Fruit fly (Drosophila melanogaster) whole organism, wandering third instar larva: ENCODE measurements around the gene CG11241.

Experiments used
- Abd-B ChIP-seq: fragments of >200 bp; optimal IDR thresholded peaks from 2 replicates; lab custom pipeline; 2017; ENCODE audit warnings: missing biosample characterization, missing genetic modification characterization
- CG32264 ChIP-seq: fragments of 200-800 bp; sonication (Bioruptor generic); optimal IDR thresholded peaks from 2 replicates; lab custom pipeline; 2016; ENCODE audit warnings: missing biosample characterization, missing genetic modification characterization
- CG9705 ChIP-seq: fragments of 200-800 bp; sonication (Bioruptor generic); optimal IDR thresholded peaks from 2 replicates; lab custom pipeline; 2018; ENCODE audit warnings: missing biosample characterization, mild to moderate bottlenecking, missing genetic modification characterization
- CrebA ChIP-seq: fragments of 200-800 bp; sonication (Bioruptor generic); optimal IDR thresholded peaks from 2 replicates; lab custom pipeline; 2016; ENCODE audit warnings: missing biosample characterization, mild to moderate bottlenecking, missing genetic modification characterization, borderline replicate concordance
- Dfd ChIP-seq: fragments of >200 bp; optimal IDR thresholded peaks from 2 replicates; lab custom pipeline; 2017; ENCODE audit warnings: missing biosample characterization, missing genetic modification characterization
- Dif ChIP-seq: fragments of 200-275, 200-300 bp; sonication (Bioruptor generic); optimal IDR thresholded peaks from 2 replicates; lab custom pipeline; 2018; ENCODE audit warnings: missing biosample characterization, missing genetic modification characterization; ENCODE audit not compliant: partially characterized antibody
- GATAd ChIP-seq: sonication (Bioruptor generic); optimal IDR thresholded peaks from 2 replicates; lab custom pipeline; 2016; ENCODE audit warnings: missing biosample characterization, missing genetic modification characterization
- HLH106 ChIP-seq: fragments of 200-800 bp; optimal IDR thresholded peaks from 3 replicates; lab custom pipeline; 2019; ENCODE audit warnings: missing biosample characterization, mild to moderate bottlenecking, missing genetic modification characterization, moderate library complexity
- Hnf4 ChIP-seq: fragments of 200-800 bp; sonication (Bioruptor generic); optimal IDR thresholded peaks from 2 replicates; lab custom pipeline; 2016; ENCODE audit warnings: missing biosample characterization, mild to moderate bottlenecking, missing genetic modification characterization
- Hr78 ChIP-seq: fragments of >200 bp; optimal IDR thresholded peaks from 2 replicates; lab custom pipeline; 2017; ENCODE audit warnings: missing biosample characterization, missing genetic modification characterization
- Hr83 ChIP-seq: fragments of 200-300 bp; sonication (Bioruptor generic); optimal IDR thresholded peaks from 2 replicates; lab custom pipeline; 2016; ENCODE audit warnings: missing biosample characterization, mild to moderate bottlenecking, missing genetic modification characterization, moderate library complexity; ENCODE audit not compliant: poor library complexity, severe bottlenecking
- Jra ChIP-seq: sonication (Bioruptor generic); optimal IDR thresholded peaks from 2 replicates; lab custom pipeline; 2016; ENCODE audit warnings: missing biosample characterization, missing genetic modification characterization
- Mio ChIP-seq: sonication (Bioruptor generic); optimal IDR thresholded peaks from 2 replicates; lab custom pipeline; 2016; ENCODE audit warnings: missing biosample characterization, missing genetic modification characterization
- Myc ChIP-seq: fragments of >200 bp; optimal IDR thresholded peaks from 2 replicates; lab custom pipeline; 2017
- N ChIP-seq: fragments of >200 bp; optimal IDR thresholded peaks from 2 replicates; lab custom pipeline; 2018; ENCODE audit warnings: missing biosample characterization, missing external identifiers, missing genetic modification characterization
- OdsH ChIP-seq: fragments of 200-800 bp; sonication (Bioruptor generic); optimal IDR thresholded peaks from 2 replicates; lab custom pipeline; 2016; ENCODE audit warnings: missing biosample characterization, mild to moderate bottlenecking, missing genetic modification characterization
- Rel ChIP-seq, 2 experiments: fragments of 200-800 bp; sonication (Bioruptor generic) in 1 of 2; optimal IDR thresholded peaks; 2 replicates in 1 of 2; 3 replicates in 1 of 2; lab custom pipeline; 2016 to 2019; ENCODE audit warnings: mild to moderate bottlenecking in 2 of 2, missing biosample characterization in 2 of 2, missing genetic modification characterization in 2 of 2, moderate library complexity in 1 of 2
- Sp1 ChIP-seq: fragments of 200-800 bp; sonication (Bioruptor generic); optimal IDR thresholded peaks from 3 replicates; lab custom pipeline; 2019; ENCODE audit warnings: missing biosample characterization, mild to moderate bottlenecking, missing genetic modification characterization, moderate library complexity
- Vsx2 ChIP-seq: fragments of 200-300, 225-300 bp; sonication (Bioruptor generic); optimal IDR thresholded peaks from 2 replicates; lab custom pipeline; 2018; ENCODE audit warnings: missing biosample characterization, missing genetic modification characterization; ENCODE audit not compliant: partially characterized antibody
- br ChIP-seq: fragments of 200-800 bp; sonication (Bioruptor generic); optimal IDR thresholded peaks from 2 replicates; lab custom pipeline; 2016; ENCODE audit warnings: missing biosample characterization, missing genetic modification characterization
- brk ChIP-seq: fragments of 200-800 bp; sonication (Bioruptor generic); optimal IDR thresholded peaks from 2 replicates; lab custom pipeline; 2016; ENCODE audit warnings: missing biosample characterization, mild to moderate bottlenecking, missing genetic modification characterization
- dl ChIP-seq, 2 experiments: fragments of 175-275, 200-275 bp in 1 of 2; fragments of 200-275 bp in 1 of 2; sonication (Bioruptor generic); optimal IDR thresholded peaks; lab custom pipeline; 2018; ENCODE audit warnings: mild to moderate bottlenecking in 2 of 2, missing biosample characterization in 2 of 2, missing genetic modification characterization in 2 of 2, moderate library complexity in 2 of 2; ENCODE audit not compliant: partially characterized antibody in 2 of 2, insufficient read depth in 1 of 2
- dmrt93B ChIP-seq: fragments of 200-800 bp; sonication (Bioruptor generic); optimal IDR thresholded peaks from 2 replicates; lab custom pipeline; 2018; ENCODE audit warnings: missing biosample characterization, mild to moderate bottlenecking, missing genetic modification characterization
- dsf ChIP-seq: sonication (Bioruptor generic); optimal IDR thresholded peaks from 2 replicates; lab custom pipeline; 2016; ENCODE audit warnings: missing biosample characterization, missing genetic modification characterization, borderline replicate concordance
- ey ChIP-seq: fragments of 200-800 bp; sonication (Bioruptor generic); optimal IDR thresholded peaks from 2 replicates; lab custom pipeline; 2016; ENCODE audit warnings: missing biosample characterization, missing genetic modification characterization
- foxo ChIP-seq, 2 experiments: fragments of 200-800 bp; sonication (Bioruptor generic); optimal IDR thresholded peaks; 2 replicates in 1 of 2; 3 replicates in 1 of 2; lab custom pipeline; 2016 to 2017; ENCODE audit warnings: missing biosample characterization in 2 of 2, missing genetic modification characterization in 2 of 2
- fru ChIP-seq: fragments of 200-800 bp; sonication (Bioruptor generic); optimal IDR thresholded peaks from 3 replicates; lab custom pipeline; 2016; ENCODE audit warnings: missing biosample characterization, mild to moderate bottlenecking, missing genetic modification characterization
- h ChIP-seq: fragments of 200-800 bp; sonication (Bioruptor generic); optimal IDR thresholded peaks from 3 replicates; lab custom pipeline; 2016; ENCODE audit warnings: missing biosample characterization, mild to moderate bottlenecking, missing genetic modification characterization
- jim ChIP-seq: fragments of 175-275, 200-325 bp; sonication (Bioruptor generic); optimal IDR thresholded peaks from 2 replicates; lab custom pipeline; 2016; ENCODE audit warnings: missing biosample characterization, mild to moderate bottlenecking, missing genetic modification characterization
- lola ChIP-seq: fragments of >200 bp; optimal IDR thresholded peaks from 2 replicates; lab custom pipeline; 2017; ENCODE audit warnings: missing biosample characterization, missing genetic modification characterization
- pan ChIP-seq: fragments of >200 bp; optimal IDR thresholded peaks from 2 replicates; lab custom pipeline; 2017
- psq ChIP-seq: fragments of 200-800 bp; sonication (Bioruptor generic); optimal IDR thresholded peaks from 3 replicates; lab custom pipeline; 2017; ENCODE audit warnings: missing biosample characterization, mild to moderate bottlenecking, missing genetic modification characterization, moderate library complexity
- rgr ChIP-seq: fragments of 200-800 bp; sonication (Bioruptor generic); optimal IDR thresholded peaks from 3 replicates; lab custom pipeline; 2016; ENCODE audit warnings: missing biosample characterization, mild to moderate bottlenecking, missing genetic modification characterization
- sage ChIP-seq: fragments of 200-800 bp; sonication (Bioruptor generic); optimal IDR thresholded peaks from 2 replicates; lab custom pipeline; 2016; ENCODE audit warnings: missing biosample characterization, mild to moderate bottlenecking, missing genetic modification characterization
- sv ChIP-seq: fragments of 200-800 bp; sonication (Bioruptor generic); optimal IDR thresholded peaks from 3 replicates; lab custom pipeline; 2016; ENCODE audit warnings: missing biosample characterization, missing genetic modification characterization
- tai ChIP-seq: sonication (Bioruptor generic); optimal IDR thresholded peaks from 2 replicates; lab custom pipeline; 2016; ENCODE audit warnings: missing biosample characterization, missing genetic modification characterization
- usp ChIP-seq: fragments of >200 bp; optimal IDR thresholded peaks from 2 replicates; lab custom pipeline; 2017; ENCODE audit warnings: missing biosample characterization, missing genetic modification characterization
- woc ChIP-seq: sonication (Bioruptor generic); optimal IDR thresholded peaks from 2 replicates; lab custom pipeline; 2016; ENCODE audit warnings: missing biosample characterization, mild to moderate bottlenecking, missing genetic modification characterization

The CG11241 gene

dm6 chr3L:22737732-22738611, at the start of gene CG11241:
CG11241 (minus strand) TSS chr3L:22738420.
- no peak for TF ChIP-seq Sp1 (GFP tag; lab: Kevin White, UChicago)
- peak; percentile 19 for TF ChIP-seq br (GFP tag; lab: Kevin White, UChicago)
- TF ChIP-seq sv (GFP tag; lab: Kevin White, UChicago) = no peak
- no peak for TF ChIP-seq brk (GFP tag; lab: Kevin White, UChicago)
- no peak for TF ChIP-seq usp
- TF ChIP-seq CG32264 (GFP tag; lab: Kevin White, UChicago) = no peak
- no peak for TF ChIP-seq CG9705
- TF ChIP-seq h (GFP tag; lab: Kevin White, UChicago) = peak; percentile 26
- TF ChIP-seq tai (GFP tag; lab: Kevin White, UChicago) = no peak
- TF ChIP-seq psq (GFP tag; lab: Kevin White, UChicago) = no peak
- TF ChIP-seq Abd-B (GFP tag; lab: Kevin White, UChicago) = no peak
- no peak for TF ChIP-seq Mio
- no peak for TF ChIP-seq Hnf4 (GFP tag; lab: Kevin White, UChicago)
- no peak for TF ChIP-seq Jra (GFP tag; lab: Kevin White, UChicago)
- TF ChIP-seq lola = no peak
- TF ChIP-seq sage = no peak
- no peak for TF ChIP-seq foxo (GFP tag; optimal IDR thresholded peaks at IDR 0.05; lab: Kevin White, UChicago)
- no peak for TF ChIP-seq dmrt93B (GFP tag; lab: Kevin White, UChicago)
- TF ChIP-seq dl (GFP tag; optimal IDR thresholded peaks at IDR 0.05; lab: Kevin White, UChicago; ENCODE audit: insufficient read depth in 1 of 2, partially characterized antibody in 2 of 2) = peak in 1 of 2 experiments; percentile 62
- TF ChIP-seq woc (GFP tag; lab: Kevin White, UChicago) = no peak
- TF ChIP-seq GATAd = no peak
- no peak for TF ChIP-seq Hr78
- no peak for TF ChIP-seq Myc (lab: Kevin White, UChicago)
- no peak for TF ChIP-seq OdsH (GFP tag; lab: Kevin White, UChicago)
- no peak for TF ChIP-seq dsf (GFP tag; lab: Kevin White, UChicago)
- TF ChIP-seq rgr (GFP tag; lab: Kevin White, UChicago) = peak; percentile 16
- TF ChIP-seq fru = peak; percentile 44
- TF ChIP-seq N = no peak
- TF ChIP-seq Dif (GFP tag; lab: Kevin White, UChicago) = peak; percentile 58
- no peak for TF ChIP-seq CrebA (GFP tag; lab: Kevin White, UChicago)
- peak; percentile 54 for TF ChIP-seq Hr83
- TF ChIP-seq pan (lab: Kevin White, UChicago) = no peak
- TF ChIP-seq Rel (GFP tag; optimal IDR thresholded peaks at IDR 0.05; lab: Kevin White, UChicago) = no peak
- TF ChIP-seq Rel (tag; optimal IDR thresholded peaks at IDR 0.05; lab: Kevin White, UChicago) = peak; percentile 26
- TF ChIP-seq, all 38 proteins: peak for 8

DNA sequence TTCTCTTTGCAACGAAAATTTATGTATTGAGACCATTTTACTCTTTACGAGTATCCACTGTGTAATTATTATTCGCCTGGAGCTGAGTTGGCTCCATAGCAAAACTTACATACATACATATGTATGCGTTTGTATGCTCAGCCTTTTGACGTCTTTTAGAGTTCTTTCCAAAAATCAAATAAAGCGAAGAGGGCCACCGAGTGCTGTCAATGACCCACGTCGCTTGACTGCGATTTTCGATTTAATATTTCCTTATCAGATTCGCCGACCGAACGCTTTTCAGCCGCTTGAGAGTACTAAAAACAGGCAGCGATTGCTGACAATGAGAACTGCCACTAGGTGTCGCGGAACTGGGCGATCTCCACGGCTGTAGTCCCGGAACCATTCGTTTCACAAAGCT, 36.3 kb upstream of the CG11241 start:
- TF ChIP-seq Myc (lab: Kevin White, UChicago) (no peak), pan (lab: Kevin White, UChicago) (no peak), Hr78 (no peak), N (no peak), rgr (GFP tag; lab: Kevin White, UChicago) (no peak), Sp1 (GFP tag; lab: Kevin White, UChicago) (no peak), foxo (GFP tag; optimal IDR thresholded peaks at IDR 0.05; lab: Kevin White, UChicago) (no peak), dsf (GFP tag; lab: Kevin White, UChicago) (no peak), woc (GFP tag; lab: Kevin White, UChicago) (no peak), sv (GFP tag; lab: Kevin White, UChicago) (no peak), usp (no peak), CG32264 (GFP tag; lab: Kevin White, UChicago) (no peak), Jra (GFP tag; lab: Kevin White, UChicago) (no peak), Rel (GFP tag; optimal IDR thresholded peaks at IDR 0.05; lab: Kevin White, UChicago) (no peak), Rel (tag; optimal IDR thresholded peaks at IDR 0.05; lab: Kevin White, UChicago) (peak; percentile 93), CG9705 (no peak), Abd-B (GFP tag; lab: Kevin White, UChicago) (no peak), HLH106 (tag; lab: Kevin White, UChicago) (no peak), dmrt93B (GFP tag; lab: Kevin White, UChicago) (no peak), Dfd (GFP tag; lab: Kevin White, UChicago) (no peak), h (GFP tag; lab: Kevin White, UChicago) (peak; percentile 11), Vsx2 (GFP tag; lab: Kevin White, UChicago) (no peak), Hr83 (peak; percentile 11), jim (GFP tag; lab: Kevin White, UChicago) (no peak), CrebA (GFP tag; lab: Kevin White, UChicago) (no peak), fru (no peak), OdsH (GFP tag; lab: Kevin White, UChicago) (peak; percentile 45), dl (GFP tag; optimal IDR thresholded peaks at IDR 0.05; lab: Kevin White, UChicago; ENCODE audit: insufficient read depth in 1 of 2, partially characterized antibody in 2 of 2) (no peak), tai (GFP tag; lab: Kevin White, UChicago) (no peak), ey (peak; percentile 14)
